Worm (Caenorhabditis elegans) whole organism, young adult: ENCODE results near the gene ttc-17.

Experiments used
- B0019.2 ChIP-seq: fragments of 200-800 bp; sonication (Bioruptor generic); conservative IDR thresholded peaks from 2 replicates; pipeline ENCODE4 v1.3.6; 2022; ENCODE audit warnings: missing genetic modification reagents, missing genetic modification characterization, missing compliant biosample characterization
- F23B12.7 ChIP-seq: sonication (generic microtip); optimal IDR thresholded peaks from 2 replicates; lab custom pipeline; 2017; ENCODE audit warnings: missing genetic modification characterization, mild to moderate bottlenecking, missing compliant biosample characterization, antibody characterized with exemption, moderate library complexity; ENCODE audit not compliant: insufficient read depth
- F37B4.10 ChIP-seq: fragments of 200-800 bp; sonication (Bioruptor generic); IDR thresholded peaks from 2 replicates; pipeline ENCODE4 v1.3.6; 2022; ENCODE audit warnings: missing genetic modification characterization, missing compliant biosample characterization
- K11D2.4 ChIP-seq: fragments of 200-800 bp; sonication (Bioruptor generic); IDR thresholded peaks from 2 replicates; pipeline ENCODE4 v1.3.6; 2022; ENCODE audit warnings: missing genetic modification reagents, missing genetic modification characterization, missing compliant biosample characterization
- T07F8.4 ChIP-seq: sonication (generic microtip); optimal IDR thresholded peaks from 2 replicates; lab custom pipeline; 2016; ENCODE audit warnings: mild to moderate bottlenecking, missing genetic modification characterization, moderate library complexity, missing compliant biosample characterization
- Y53G8AR.9 ChIP-seq: fragments of 200-800 bp; sonication (Bioruptor generic); conservative IDR thresholded peaks from 2 replicates; pipeline ENCODE4 v1.3.6; 2022; ENCODE audit warnings: missing genetic modification reagents, missing genetic modification characterization, missing compliant biosample characterization
- Y67H2A.10 ChIP-seq: fragments of 200-800 bp; sonication (Bioruptor generic); conservative IDR thresholded peaks from 2 replicates; pipeline ENCODE4 v1.3.6; 2022; ENCODE audit warnings: missing genetic modification reagents, missing genetic modification characterization, missing compliant biosample characterization
- ama-1 ChIP-seq, 3 experiments: fragments of 150-350 bp in 1 of 3; sonication (generic microtip) in 2 of 3; optimal IDR thresholded peaks; 2 replicates each; lab custom pipeline; 2014 to 2018; ENCODE audit warnings: missing biosample characterization in 2 of 3, missing genetic modification characterization in 2 of 3, missing genetic modification reagents in 2 of 3
- attf-5 ChIP-seq: fragments of 200-800 bp; sonication (Bioruptor generic); optimal IDR thresholded peaks from 2 replicates; lab custom pipeline; 2018; ENCODE audit warnings: mild to moderate bottlenecking, missing genetic modification characterization, missing compliant biosample characterization
- ceh-100 ChIP-seq: fragments of 200-800 bp; sonication (Bioruptor generic); IDR thresholded peaks from 2 replicates; pipeline ENCODE4 v1.3.6; 2022; ENCODE audit warnings: missing genetic modification reagents, missing genetic modification characterization, missing compliant biosample characterization
- ceh-40 ChIP-seq: fragments of 200-800 bp; sonication (Bioruptor generic); IDR thresholded peaks from 2 replicates; pipeline ENCODE4 v1.3.6; 2022; ENCODE audit warnings: missing genetic modification characterization, missing compliant biosample characterization
- ceh-79 ChIP-seq: sonication (generic microtip); optimal IDR thresholded peaks from 2 replicates; lab custom pipeline; 2017; ENCODE audit warnings: mild to moderate bottlenecking, missing genetic modification characterization, missing compliant biosample characterization
- dpff-1 ChIP-seq: sonication (generic microtip); optimal IDR thresholded peaks from 2 replicates; lab custom pipeline; 2017; ENCODE audit warnings: mild to moderate bottlenecking, missing genetic modification characterization, missing compliant biosample characterization
- egrh-3 ChIP-seq: fragments of 200-800 bp; sonication (Bioruptor generic); IDR thresholded peaks from 2 replicates; pipeline ENCODE4 v1.3.6; 2022; ENCODE audit warnings: missing genetic modification reagents, missing genetic modification characterization, missing compliant biosample characterization
- him-1 ChIP-seq: sonication (generic microtip); optimal IDR thresholded peaks from 2 replicates; lab custom pipeline; 2016; ENCODE audit warnings: missing genotype, missing genetic modification reagents, missing genetic modification characterization, missing compliant biosample characterization
- hmg-1.2 ChIP-seq: fragments of 200-800 bp; sonication (Bioruptor generic); IDR thresholded peaks from 2 replicates; pipeline ENCODE4 v1.3.6; 2022; ENCODE audit warnings: missing genetic modification reagents, missing genetic modification characterization, missing compliant biosample characterization
- hrde-1 ChIP-seq: sonication (generic microtip); optimal IDR thresholded peaks from 2 replicates; lab custom pipeline; 2016; ENCODE audit warnings: missing genetic modification characterization, mild to moderate bottlenecking, missing compliant biosample characterization, moderate library complexity, missing genotype, missing genetic modification reagents, borderline replicate concordance
- hsf-1 ChIP-seq: fragments of 200-800 bp; sonication (Bioruptor generic); IDR thresholded peaks from 2 replicates; pipeline ENCODE4 v1.3.6; 2022; ENCODE audit warnings: missing genetic modification reagents, missing genetic modification characterization, missing compliant biosample characterization
- let-607 ChIP-seq, 2 experiments: fragments of 200-800 bp in 1 of 2; sonication (Bioruptor generic) in 1 of 2; sonication (generic microtip) in 1 of 2; optimal IDR thresholded peaks; 2 replicates each; lab custom pipeline; 2016 to 2018; ENCODE audit warnings: mild to moderate bottlenecking in 2 of 2, missing compliant biosample characterization in 2 of 2, missing genetic modification characterization in 2 of 2, moderate library complexity in 2 of 2, missing genotype in 1 of 2
- lir-1 ChIP-seq: fragments of 200-800 bp; sonication (Bioruptor generic); conservative IDR thresholded peaks from 2 replicates; pipeline ENCODE4 v1.3.6; 2022; ENCODE audit warnings: missing genetic modification reagents, missing genetic modification characterization, missing compliant biosample characterization
- madf-3 ChIP-seq: fragments of 200-800 bp; sonication (Bioruptor generic); IDR thresholded peaks from 2 replicates; pipeline ENCODE4 v1.3.6; 2022; ENCODE audit warnings: missing genetic modification reagents, missing genetic modification characterization, missing compliant biosample characterization
- mel-28 ChIP-seq: sonication (generic microtip); optimal IDR thresholded peaks from 2 replicates; lab custom pipeline; 2016; ENCODE audit warnings: borderline replicate concordance, mild to moderate bottlenecking, missing genetic modification characterization, missing compliant biosample characterization
- mes-4 ChIP-seq: sonication (generic microtip); optimal IDR thresholded peaks from 2 replicates; lab custom pipeline; 2016; ENCODE audit warnings: missing genotype, missing genetic modification characterization, missing compliant biosample characterization
- nfyb-1 ChIP-seq: fragments of 200-800 bp; sonication (Bioruptor generic); IDR thresholded peaks from 2 replicates; pipeline ENCODE4 v1.3.6; 2022; ENCODE audit warnings: missing genetic modification reagents, missing genetic modification characterization, missing compliant biosample characterization
- nhr-80 ChIP-seq: sonication (generic microtip); optimal IDR thresholded peaks from 2 replicates; lab custom pipeline; 2016; ENCODE audit warnings: missing genetic modification characterization, missing compliant biosample characterization
- pbrm-1 ChIP-seq: fragments of 200-800 bp; sonication (Bioruptor generic); IDR thresholded peaks from 2 replicates; pipeline ENCODE4 v1.3.6; 2022; ENCODE audit warnings: missing genetic modification reagents, missing genetic modification characterization, missing compliant biosample characterization
- rpc-1 ChIP-seq, 2 experiments: fragments of 150-350 bp in 1 of 2; sonication (generic microtip) in 1 of 2; optimal IDR thresholded peaks; 2 replicates each; lab custom pipeline; 2014 to 2018; ENCODE audit warnings: missing biosample characterization in 1 of 2, missing genetic modification characterization in 1 of 2, missing genetic modification reagents in 1 of 2, missing genotype in 1 of 2
- sdz-38 ChIP-seq: sonication (generic microtip); optimal IDR thresholded peaks from 2 replicates; lab custom pipeline; 2016; ENCODE audit warnings: missing genotype, missing genetic modification characterization, missing compliant biosample characterization
- sptf-2 ChIP-seq: fragments of 200-800 bp; sonication (Bioruptor generic); optimal IDR thresholded peaks from 2 replicates; lab custom pipeline; 2018; ENCODE audit warnings: mild to moderate bottlenecking, missing genetic modification characterization, missing compliant biosample characterization
- tbp1 ChIP-seq: fragments of 200-800 bp; sonication (Bioruptor generic); optimal IDR thresholded peaks from 2 replicates; lab custom pipeline; 2018; ENCODE audit warnings: mild to moderate bottlenecking, missing genetic modification characterization, missing compliant biosample characterization
- tlf-1 ChIP-seq: fragments of 200-800 bp; sonication (Bioruptor generic); optimal IDR thresholded peaks from 2 replicates; lab custom pipeline; 2018; ENCODE audit warnings: mild to moderate bottlenecking, missing genetic modification characterization, missing compliant biosample characterization
- zfh-2 ChIP-seq: fragments of 200-800 bp; sonication (Bioruptor generic); conservative IDR thresholded peaks from 2 replicates; pipeline ENCODE4 v1.3.6; 2022; ENCODE audit warnings: missing genetic modification reagents, missing genetic modification characterization, missing compliant biosample characterization
- ztf-18 ChIP-seq: sonication (generic microtip); optimal IDR thresholded peaks from 2 replicates; lab custom pipeline; 2016; ENCODE audit warnings: missing genotype, mild to moderate bottlenecking, missing genetic modification characterization, missing compliant biosample characterization
- ztf-3 ChIP-seq: fragments of 200-800 bp; sonication (Bioruptor generic); optimal IDR thresholded peaks from 2 replicates; lab custom pipeline; 2018; ENCODE audit warnings: mild to moderate bottlenecking, missing genetic modification characterization, missing compliant biosample characterization

The ttc-17 gene

DNA sequence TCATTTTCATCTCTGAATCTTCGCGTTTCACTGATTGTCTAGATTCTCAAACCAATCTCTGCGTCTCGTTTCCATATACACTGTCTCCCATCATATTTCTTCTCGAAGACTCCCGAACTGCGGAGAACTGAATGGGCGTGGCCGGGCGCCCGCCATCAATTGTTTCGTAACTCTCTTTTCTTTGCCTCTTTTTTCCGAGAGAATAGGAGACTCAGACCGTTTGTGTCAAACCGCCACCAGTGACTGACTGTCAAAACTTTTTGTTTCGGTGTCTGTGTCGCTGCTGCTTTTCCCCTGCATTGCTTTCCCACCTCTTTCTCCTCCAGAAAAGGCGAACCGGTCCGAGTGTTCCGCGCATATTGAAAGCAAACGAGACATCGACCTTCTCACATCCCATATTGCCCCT is 20.7 kb upstream of the ttc-17 start, which contains the start of gene unc-23 (continued):
- TF ChIP-seq rpc-1 (optimal IDR thresholded peaks at IDR 0.05; lab: Kevin White, UChicago) (peak; percentile 64), rpc-1 (tag; optimal IDR thresholded peaks at IDR 0.05; lab: Kevin White, UChicago) (no peak), dpff-1 (no peak), sdz-38 (tag; lab: Kevin White, UChicago) (no peak), tbp1 (peak; percentile 65), egrh-3 (GFP tag; lab: Robert Waterston, UW) (no peak), T07F8.4 (tag; lab: Kevin White, UChicago) (no peak), sptf-2 (GFP tag; lab: Kevin White, UChicago) (no peak), Y67H2A.10 (0 out of 2 replicates have a peak, but pooled peaks have one; percentile 59), lir-1 (no peak), ztf-3 (peak; percentile 78), mes-4 (tag; lab: Kevin White, UChicago) (no peak), ztf-18 (tag; lab: Kevin White, UChicago) (no peak), zfh-2 (GFP tag; lab: Robert Waterston, UW) (peak; percentile 89), B0019.2 (no peak)

DNA sequence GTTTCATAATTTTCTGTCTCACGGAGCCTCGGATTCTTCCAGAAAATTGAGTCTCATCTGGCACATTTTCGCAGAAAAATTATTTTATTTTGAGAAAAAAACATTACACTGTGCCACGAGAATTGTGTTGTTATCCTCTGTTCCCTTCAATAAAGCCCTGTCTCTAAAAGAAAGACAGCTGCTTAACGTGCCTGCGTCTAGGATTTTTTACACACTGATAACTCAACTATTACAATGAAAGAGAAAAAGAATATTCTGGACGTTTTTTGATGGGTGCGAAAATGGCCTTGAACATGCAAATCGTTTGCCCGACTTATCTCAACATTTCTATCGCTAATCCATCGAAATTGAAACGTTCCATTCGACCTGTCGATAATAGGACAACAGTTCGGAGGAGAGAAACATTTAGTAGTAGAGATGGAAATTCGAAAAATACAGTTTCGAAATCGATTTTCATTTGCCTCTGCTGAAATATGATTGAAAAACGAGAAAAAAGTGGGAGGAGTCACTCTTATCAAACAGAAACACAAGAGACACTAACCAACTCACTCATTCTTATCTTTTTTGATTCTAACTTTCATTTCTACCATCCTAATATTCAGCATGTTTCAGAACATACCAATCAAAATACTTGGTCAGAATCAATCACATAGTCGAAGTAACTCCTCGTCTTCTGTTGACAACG is 19.9 kb upstream of the ttc-17 start:
- TF ChIP-seq nfyb-1 (GFP tag; lab: Robert Waterston, UW): 0 out of 2 replicates have a peak, but pooled peaks have one; percentile 16
- TF ChIP-seq ceh-79 (tag; lab: Kevin White, UChicago): no peak
- TF ChIP-seq attf-5 (GFP tag; lab: Kevin White, UChicago): no peak
- 0 out of 2 replicates have a peak, but pooled peaks have one; percentile 28 for TF ChIP-seq pbrm-1
- 0 out of 2 replicates have a peak, but pooled peaks have one; percentile 31 for TF ChIP-seq ceh-40 (GFP tag; lab: Robert Waterston, UW)
- 0 out of 2 replicates have a peak, but pooled peaks have one; percentile 61 for TF ChIP-seq hsf-1 (GFP tag; lab: Robert Waterston, UW)
- peak; percentile 29 for TF ChIP-seq nhr-80

DNA sequence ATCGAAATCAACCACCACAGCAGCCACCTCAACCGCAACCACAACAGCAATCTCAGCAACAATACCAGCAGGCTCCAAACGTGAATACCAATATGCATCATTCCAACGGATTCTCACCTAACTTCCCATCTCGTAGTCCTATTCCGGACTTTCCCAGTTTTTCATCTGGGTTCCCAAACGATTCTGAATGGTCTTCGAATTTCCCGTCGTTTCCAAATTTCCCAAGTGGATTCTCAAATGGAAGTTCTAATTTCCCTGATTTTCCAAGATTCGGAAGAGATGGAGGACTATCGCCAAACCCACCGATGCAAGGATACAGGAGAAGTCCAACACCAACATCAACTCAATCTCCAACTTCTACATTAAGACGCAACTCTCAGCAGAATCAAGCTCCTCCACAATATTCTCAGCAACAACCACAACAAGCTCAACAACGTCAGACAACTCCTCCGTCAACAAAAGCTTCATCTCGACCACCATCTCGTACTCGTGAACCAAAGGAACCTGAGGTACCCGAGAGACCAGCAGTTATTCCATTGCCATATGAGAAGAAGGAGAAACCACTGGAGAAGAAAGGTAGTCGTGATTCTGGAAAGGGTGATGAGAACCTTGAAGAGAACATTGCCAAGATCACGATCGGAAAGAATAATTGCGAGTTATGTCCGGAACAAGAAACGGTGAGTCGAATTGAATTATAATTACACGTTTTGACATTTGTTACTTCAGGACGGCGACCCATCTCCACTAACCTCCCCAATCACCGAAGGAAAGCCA is 19.2 kb upstream of the ttc-17 start:
- TF ChIP-seq pbrm-1 (0 out of 2 replicates have a peak, but pooled peaks have one; percentile 9), Y53G8AR.9 (GFP tag; lab: Robert Waterston, UW) (no peak), let-607 (tag; optimal IDR thresholded peaks at IDR 0.05; lab: Kevin White, UChicago) (no peak), F23B12.7 (tag; lab: Kevin White, UChicago) (no peak), ceh-100 (GFP tag; lab: Robert Waterston, UW) (no peak), ama-1 (optimal IDR thresholded peaks at IDR 0.05; lab: Kevin White, UChicago) (peak; percentile 65), ama-1 (GFP tag; optimal IDR thresholded peaks at IDR 0.05; lab: Kevin White, UChicago) (no peak), K11D2.4 (GFP tag; lab: Robert Waterston, UW) (no peak), tlf-1 (GFP tag; lab: Kevin White, UChicago) (no peak), hsf-1 (GFP tag; lab: Robert Waterston, UW) (no peak), rpc-1 (optimal IDR thresholded peaks at IDR 0.05; lab: Kevin White, UChicago) (no peak), rpc-1 (tag; optimal IDR thresholded peaks at IDR 0.05; lab: Kevin White, UChicago) (no peak), egrh-3 (GFP tag; lab: Robert Waterston, UW) (no peak), F37B4.10 (no peak), ztf-3 (no peak), hrde-1 (no peak)

DNA sequence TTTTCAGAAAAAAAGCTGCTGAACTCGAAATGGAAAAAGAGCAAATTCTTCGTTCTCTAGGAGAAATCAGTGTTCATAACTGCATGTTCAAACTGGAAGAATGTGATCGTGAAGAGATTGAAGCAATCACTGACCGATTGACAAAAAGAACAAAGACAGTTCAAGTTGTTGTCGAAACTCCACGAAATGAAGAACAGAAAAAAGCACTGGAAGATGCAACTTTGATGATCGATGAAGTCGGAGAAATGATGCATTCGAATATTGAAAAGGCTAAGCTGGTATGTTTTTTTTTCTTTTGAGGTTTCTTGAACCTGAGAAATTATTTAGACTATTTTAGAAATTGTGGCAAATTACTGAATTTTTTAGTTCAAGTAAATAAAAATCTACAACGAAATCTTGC is 18.4 kb upstream of the ttc-17 start:
- TF ChIP-seq madf-3 (GFP tag; lab: Robert Waterston, UW): 0 out of 2 replicates have a peak, but pooled peaks have one; percentile 21
- no peak for TF ChIP-seq him-1 (tag; lab: Kevin White, UChicago)
- TF ChIP-seq ama-1 (optimal IDR thresholded peaks at IDR 0.05; lab: Kevin White, UChicago): peak; percentile 11
- TF ChIP-seq ama-1 (GFP tag; optimal IDR thresholded peaks at IDR 0.05; lab: Kevin White, UChicago): no peak
- TF ChIP-seq hmg-1.2 (GFP tag; lab: Robert Waterston, UW): no peak
- TF ChIP-seq mel-28 (tag; lab: Kevin White, UChicago): no peak
